Fruit fly (Drosophila melanogaster): ENCODE data around the gene CG15005.

Gene CG15005

DNA sequence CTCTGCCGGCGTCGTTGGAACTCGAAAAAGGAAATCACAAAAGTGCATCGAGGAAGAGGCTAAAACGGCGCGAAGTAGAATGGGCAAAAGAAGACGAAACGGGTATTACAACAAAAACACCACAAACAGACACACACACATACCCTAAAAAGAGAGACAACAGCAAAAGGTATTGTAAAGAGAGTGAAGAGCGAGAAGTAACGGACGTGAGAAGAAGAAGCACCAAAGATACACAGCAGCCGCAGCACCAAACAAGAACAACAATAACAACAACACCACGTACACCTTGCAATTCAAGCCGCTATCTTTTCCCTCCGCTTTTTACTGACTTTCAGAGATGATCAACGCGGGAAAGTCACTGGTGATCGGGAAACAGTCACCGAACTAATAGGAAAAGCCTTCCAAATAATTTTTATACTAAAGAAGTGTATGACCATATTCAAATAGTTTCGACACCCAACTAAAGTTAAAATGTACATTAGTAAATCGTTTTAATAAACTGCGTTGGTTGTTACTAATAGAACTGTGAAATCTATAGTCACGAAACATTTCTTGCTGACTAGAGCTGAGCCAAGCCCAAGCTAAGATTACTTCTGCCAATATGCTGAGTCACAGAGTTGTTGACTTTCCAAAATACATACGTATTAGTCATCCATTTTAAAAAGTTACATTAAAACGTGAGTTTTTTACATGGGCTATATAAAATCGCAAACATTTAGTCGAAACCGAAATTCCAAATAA, 48.2 kb upstream of the CG15005 start:
- peak; percentile 25 for TF ChIP-seq dsx (GFP tag; optimal IDR thresholded peaks at IDR 0.05; ENCODE audit: poor library complexity, severe bottlenecking)
- TF ChIP-seq CG6163 (GFP tag; IDR thresholded peaks at IDR 0.05): peak; percentile 53
- TF ChIP-seq CG10669 (GFP tag; optimal IDR thresholded peaks at IDR 0.05): no peak
- TF ChIP-seq esn (GFP tag; optimal IDR thresholded peaks at IDR 0.05): peak; percentile 33
- no peak for TF ChIP-seq CG15336 (GFP tag; IDR thresholded peaks at IDR 0.05)
- no peak for TF ChIP-seq net (GFP tag; optimal IDR thresholded peaks at IDR 0.05)

DNA sequence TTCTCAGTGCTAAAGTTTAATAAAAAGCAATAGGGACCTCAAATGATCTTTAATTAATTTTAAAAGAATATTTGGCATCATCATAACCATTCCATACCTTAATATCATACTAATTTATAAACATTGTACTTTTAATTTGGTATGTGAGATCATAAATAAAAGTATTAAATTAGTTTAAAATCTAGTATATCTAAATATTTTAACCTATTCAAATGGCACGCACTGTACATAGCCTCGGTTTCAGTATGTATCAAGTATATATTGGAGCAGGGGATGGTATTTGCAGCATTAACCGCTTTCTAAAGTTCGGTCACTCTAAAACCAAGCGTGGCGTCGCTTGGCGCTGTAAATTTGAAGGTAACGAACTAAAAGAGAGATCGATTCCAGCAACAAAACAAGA, 38.3 kb upstream of the CG15005 start, which contains the start of gene pav:
Gene pav (plus strand): TSS at position 307 of the 400 bp plus-strand sequence.
- TF ChIP-seq CG8119 (GFP tag; IDR thresholded peaks at IDR 0.05): peak; percentile 35; the same call in 2 of the 3 replicates
- no peak for TF ChIP-seq vri (GFP tag; optimal IDR thresholded peaks at IDR 0.05)
- 0 out of 3 replicates have a peak, but pooled peaks have one; percentile 48 for TF ChIP-seq CG6163 (GFP tag; IDR thresholded peaks at IDR 0.05)
- no peak for TF ChIP-seq Smox (GFP tag; optimal IDR thresholded peaks at IDR 0.05)
- TF ChIP-seq CG3032 (tag; optimal IDR thresholded peaks at IDR 0.05): peak; percentile 48
- peak; percentile 54 for TF ChIP-seq esn (GFP tag; optimal IDR thresholded peaks at IDR 0.05)
- TF ChIP-seq CG7368 (GFP tag; optimal IDR thresholded peaks at IDR 0.05): no peak
- peak; percentile 13 for TF ChIP-seq lz (GFP tag; optimal IDR thresholded peaks at IDR 0.05)
- no peak for TF ChIP-seq achi (GFP tag; optimal IDR thresholded peaks at IDR 0.05)
- TF ChIP-seq eg (GFP tag; IDR thresholded peaks at IDR 0.05): peak; percentile 74
- TF ChIP-seq CG15336 (GFP tag; IDR thresholded peaks at IDR 0.05): peak; percentile 63

DNA sequence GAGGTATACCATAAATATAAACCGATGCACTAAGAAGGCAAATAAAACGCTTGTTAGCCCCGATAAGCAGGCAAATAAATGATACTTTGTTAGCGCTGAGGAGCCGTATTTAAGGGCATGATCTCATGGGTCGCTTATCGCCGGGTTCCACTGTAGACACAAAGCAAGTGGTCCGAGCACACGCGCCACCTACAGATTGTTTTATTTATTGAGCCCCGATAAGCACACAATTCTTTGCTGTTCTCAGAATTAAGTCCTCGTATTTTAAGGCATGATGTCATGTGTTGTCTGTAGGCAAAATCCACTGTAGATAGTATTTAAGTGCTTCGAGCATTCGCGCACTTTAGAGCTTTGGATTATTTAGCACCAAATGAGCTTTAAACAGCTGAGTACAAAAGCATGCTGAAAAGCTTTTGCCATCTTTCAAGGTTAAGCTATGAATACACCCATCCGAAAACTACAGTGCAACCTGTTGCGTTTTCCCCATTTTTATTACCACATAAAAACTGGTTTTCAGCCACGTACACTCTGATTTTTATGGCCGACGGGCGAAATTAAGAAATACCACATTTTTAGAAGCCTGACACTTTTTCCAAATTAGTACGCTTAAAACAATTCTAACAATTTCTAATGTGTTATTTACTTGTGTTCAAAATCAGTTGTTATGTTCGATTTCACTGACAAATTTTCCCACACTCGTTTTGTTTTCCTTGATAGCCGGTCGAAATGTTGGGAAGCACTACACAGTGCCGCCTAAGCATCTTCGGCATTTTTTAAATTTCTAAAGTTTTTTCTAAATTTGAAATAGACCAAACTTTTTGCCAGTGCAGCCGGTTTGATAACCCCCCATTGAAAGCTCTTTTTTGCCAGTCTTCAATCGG, 35.5 kb upstream of the CG15005 start, which contains the start of gene Sqor:
Gene Sqor (plus strand): TSS at position 732 of the 881 bp plus-strand sequence.
- TF ChIP-seq CG6276 (GFP tag; optimal IDR thresholded peaks at IDR 0.05) (peak; percentile 97), svp (GFP tag) (peak; percentile 99), spab (GFP tag; optimal IDR thresholded peaks at IDR 0.05) (peak; percentile 88), net (GFP tag; optimal IDR thresholded peaks at IDR 0.05) (peak; percentile 96), esn (GFP tag; optimal IDR thresholded peaks at IDR 0.05) (peak; percentile 96), Sox15 (GFP tag; optimal IDR thresholded peaks at IDR 0.05) (peak; percentile 92), Gug (GFP tag; IDR thresholded peaks at IDR 0.05) (peak; percentile 92), CG34406 (GFP tag; optimal IDR thresholded peaks at IDR 0.05) (peak; percentile 93), CG4318 (GFP tag; optimal IDR thresholded peaks at IDR 0.05) (peak; percentile 97), pdm3 (GFP tag; optimal IDR thresholded peaks at IDR 0.05) (peak; percentile 96), CG7368 (GFP tag; optimal IDR thresholded peaks at IDR 0.05) (peak; percentile 91), Sox102F (GFP tag; optimal IDR thresholded peaks at IDR 0.05) (peak; percentile 97), dac (GFP tag; optimal IDR thresholded peaks at IDR 0.05) (peak; percentile 95), Lpt (GFP tag; optimal IDR thresholded peaks at IDR 0.05) (peak; percentile 93), CG6808 (GFP tag; optimal IDR thresholded peaks at IDR 0.05) (peak; percentile 95), CG11902 (GFP tag; optimal IDR thresholded peaks at IDR 0.05) (peak; percentile 88), Hr39 (GFP tag; optimal IDR thresholded peaks at IDR 0.05) (peak; percentile 95), CG11762 (GFP tag; optimal IDR thresholded peaks at IDR 0.05; ENCODE audit: insufficient read depth) (peak; percentile 90), CG9139 (GFP tag; optimal IDR thresholded peaks at IDR 0.05) (peak; percentile 89), CG8119 (GFP tag; IDR thresholded peaks at IDR 0.05) (peak; percentile 96), Eip75B (GFP tag; optimal IDR thresholded peaks at IDR 0.05) (peak; percentile 95), Ets96B (tag; optimal IDR thresholded peaks at IDR 0.05) (peak; percentile 86), Eip93F (GFP tag; optimal IDR thresholded peaks at IDR 0.05) (peak; percentile 82), CG10669 (GFP tag; optimal IDR thresholded peaks at IDR 0.05) (peak; percentile 91), CG8319 (GFP tag; optimal IDR thresholded peaks at IDR 0.05) (peak; percentile 86), fkh (GFP tag; optimal IDR thresholded peaks at IDR 0.05) (peak; percentile 50), CG1621 (tag; optimal IDR thresholded peaks at IDR 0.05) (peak; percentile 86), vri (GFP tag; optimal IDR thresholded peaks at IDR 0.05) (peak; percentile 95), salr (GFP tag; optimal IDR thresholded peaks at IDR 0.05) (peak; percentile 89 to 97), Sox14 (GFP tag; optimal IDR thresholded peaks at IDR 0.05) (peak; percentile 97), topi (GFP tag; optimal IDR thresholded peaks at IDR 0.05) (peak; percentile 94), Met (GFP tag; optimal IDR thresholded peaks at IDR 0.05) (no peak), Hr38 (GFP tag; optimal IDR thresholded peaks at IDR 0.05) (peak; percentile 46), CG3032 (tag; optimal IDR thresholded peaks at IDR 0.05) (peak; percentile 98), ss (GFP tag; optimal IDR thresholded peaks at IDR 0.05) (peak; percentile 94 to 95), eg (GFP tag; IDR thresholded peaks at IDR 0.05) (peak; percentile 94)

All from whole organism, prepupa.